Fruit fly (Drosophila melanogaster): ENCODE measurements around the gene Cp19.

- TF ChIP-seq Doc2 (GFP tag; IDR thresholded peaks at IDR 0.05) (no peak), pho (GFP tag; optimal IDR thresholded peaks at IDR 0.05) (no peak), CG11398 (GFP tag; optimal IDR thresholded peaks at IDR 0.05) (no peak), abd-A (tag; optimal IDR thresholded peaks at IDR 0.05) (no peak), kah (GFP tag; optimal IDR thresholded peaks at IDR 0.05) (no peak), NC2β (GFP tag; optimal IDR thresholded peaks at IDR 0.05) (no peak), sim (GFP tag; IDR thresholded peaks at IDR 0.05) (no peak), CG10274 (GFP tag; optimal IDR thresholded peaks at IDR 0.05) (no peak), CG3407 (GFP tag; optimal IDR thresholded peaks at IDR 0.05) (no peak), al (GFP tag; IDR thresholded peaks at IDR 0.05) (no peak), ATbp (GFP tag; optimal IDR thresholded peaks at IDR 0.05) (no peak), Ravus (GFP tag; IDR thresholded peaks at IDR 0.05) (no peak)
Observed at dm6 chr3L:8725252-8725651, 4.4 kb upstream of the Cp19 start.
